Worm (Caenorhabditis elegans) whole organism, L4 larva: ENCODE data around the gene spr-2.

Source experiments
- F10B5.3 ChIP-seq: sonication (generic microtip); optimal IDR thresholded peaks from 2 replicates; lab custom pipeline; 2016; ENCODE audit warnings: mild to moderate bottlenecking, missing genetic modification characterization, missing compliant biosample characterization
- F26F4.8 ChIP-seq: fragments of 200-800 bp; sonication (Bioruptor generic); conservative IDR thresholded peaks from 2 replicates; pipeline ENCODE4 v1.3.6; 2022; ENCODE audit warnings: missing genetic modification characterization, missing compliant biosample characterization
- T20F7.1 ChIP-seq: fragments of 200-800 bp; sonication (Bioruptor generic); optimal IDR thresholded peaks from 2 replicates; lab custom pipeline; 2018; ENCODE audit warnings: mild to moderate bottlenecking, missing genetic modification characterization, missing compliant biosample characterization
- Y48G9A.11 ChIP-seq: fragments of 200-800 bp; sonication (Bioruptor generic); IDR thresholded peaks from 2 replicates; pipeline ENCODE4 v1.3.6; 2022; ENCODE audit warnings: missing genetic modification reagents, missing genetic modification characterization, missing compliant biosample characterization
- ZK337.2 ChIP-seq: fragments of 200-800 bp; sonication (Bioruptor generic); IDR thresholded peaks from 2 replicates; pipeline ENCODE4 v1.3.6; 2022; ENCODE audit warnings: missing genetic modification reagents, missing genetic modification characterization, missing compliant biosample characterization
- aha-1 ChIP-seq: fragments of 150-350 bp; peaks from one replicate; lab custom pipeline; 2014; ENCODE audit warnings: missing biosample characterization, missing genetic modification characterization
- ceh-20 ChIP-seq: fragments of 200-800 bp; sonication (Bioruptor generic); IDR thresholded peaks from 2 replicates; pipeline ENCODE4 v1.3.6; 2022; ENCODE audit warnings: missing genetic modification reagents, missing genetic modification characterization, missing compliant biosample characterization
- cey-2 ChIP-seq: sonication (generic microtip); optimal IDR thresholded peaks from 3 replicates; lab custom pipeline; 2017; ENCODE audit warnings: missing genetic modification characterization, mild to moderate bottlenecking, missing compliant biosample characterization, antibody characterized with exemption, borderline replicate concordance; ENCODE audit not compliant: insufficient read depth
- ctbp-1 ChIP-seq: fragments of 200-800 bp; sonication (Bioruptor generic); IDR thresholded peaks from 2 replicates; pipeline ENCODE4 v1.3.6; 2022; ENCODE audit warnings: missing genetic modification reagents, missing genetic modification characterization, missing compliant biosample characterization
- daf-16 ChIP-seq, 3 experiments: sonication (generic microtip); optimal IDR thresholded peaks; 2 replicates each; lab custom pipeline; 2016 to 2017; ENCODE audit warnings: missing genetic modification characterization in 3 of 3, missing genetic modification reagents in 3 of 3, mild to moderate bottlenecking in 2 of 3, missing compliant biosample characterization in 2 of 3, missing biosample characterization in 1 of 3, moderate library complexity in 1 of 3
- dmd-6 ChIP-seq: fragments of 200-800 bp; sonication (Bioruptor generic); IDR thresholded peaks from 2 replicates; pipeline ENCODE4 v1.3.6; 2022; ENCODE audit warnings: missing genetic modification reagents, missing genetic modification characterization, missing compliant biosample characterization
- dmd-8 ChIP-seq: fragments of 200-800 bp; sonication (Bioruptor generic); IDR thresholded peaks from 2 replicates; pipeline ENCODE4 v1.3.6; 2022; ENCODE audit warnings: missing genetic modification characterization, missing compliant biosample characterization
- dpl-1 ChIP-seq: fragments of 150-350 bp; optimal IDR thresholded peaks from 2 replicates; lab custom pipeline; 2014; ENCODE audit warnings: missing biosample characterization, missing genetic modification reagents, missing genetic modification characterization
- duxl-1 ChIP-seq: sonication (generic microtip); optimal IDR thresholded peaks from 2 replicates; lab custom pipeline; 2016; ENCODE audit warnings: mild to moderate bottlenecking, missing genetic modification characterization, moderate library complexity, missing compliant biosample characterization; ENCODE audit not compliant: poor library complexity
- dve-1 ChIP-seq: sonication (generic microtip); optimal IDR thresholded peaks from 2 replicates; lab custom pipeline; 2017; ENCODE audit warnings: antibody characterized with exemption, mild to moderate bottlenecking, missing genetic modification characterization, missing compliant biosample characterization; ENCODE audit not compliant: insufficient read depth
- egl-27 ChIP-seq: sonication (generic microtip); optimal IDR thresholded peaks from 3 replicates; lab custom pipeline; 2017; ENCODE audit warnings: missing biosample characterization, missing genetic modification reagents, missing genetic modification characterization
- fkh-10 ChIP-seq: fragments of 150-350 bp; optimal IDR thresholded peaks from 2 replicates; lab custom pipeline; 2014; ENCODE audit warnings: missing biosample characterization, missing genetic modification reagents, missing genetic modification characterization
- hlh-11 ChIP-seq: fragments of 200-800 bp; sonication (Bioruptor generic); optimal IDR thresholded peaks from 2 replicates; lab custom pipeline; 2018; ENCODE audit warnings: mild to moderate bottlenecking, missing genetic modification characterization, missing compliant biosample characterization
- hlh-30 ChIP-seq: sonication (generic microtip); optimal IDR thresholded peaks from 2 replicates; lab custom pipeline; 2017; ENCODE audit warnings: antibody characterized with exemption, mild to moderate bottlenecking, missing genetic modification characterization, missing compliant biosample characterization; ENCODE audit not compliant: insufficient read depth
- hmg-1.1 ChIP-seq: fragments of 200-800 bp; sonication (Bioruptor generic); IDR thresholded peaks from 2 replicates; pipeline ENCODE4 v1.3.6; 2022; ENCODE audit warnings: missing genetic modification reagents, missing genetic modification characterization, missing compliant biosample characterization
- jun-1 ChIP-seq: fragments of 150-350 bp; optimal IDR thresholded peaks from 2 replicates; lab custom pipeline; 2014; ENCODE audit warnings: missing biosample characterization, missing genetic modification reagents, missing genetic modification characterization
- lin-1 ChIP-seq: fragments of 200-800 bp; sonication (Bioruptor generic); IDR thresholded peaks from 2 replicates; pipeline ENCODE4 v1.3.6; 2022; ENCODE audit warnings: missing genetic modification reagents, missing genetic modification characterization, missing compliant biosample characterization
- mdt-29 ChIP-seq: fragments of 200-800 bp; sonication (Bioruptor generic); IDR thresholded peaks from 2 replicates; pipeline ENCODE4 v1.3.6; 2022; ENCODE audit warnings: missing genetic modification reagents, missing genetic modification characterization, missing compliant biosample characterization
- mep-1 ChIP-seq: fragments of 150-350 bp; sonication (generic microtip); optimal IDR thresholded peaks from 3 replicates; lab custom pipeline; 2014; ENCODE audit warnings: missing biosample characterization, missing genetic modification characterization
- mes-2 ChIP-seq: sonication (generic microtip); optimal IDR thresholded peaks from 2 replicates; lab custom pipeline; 2016; ENCODE audit warnings: missing genotype, mild to moderate bottlenecking, missing genetic modification characterization, missing compliant biosample characterization; ENCODE audit not compliant: poor library complexity, severe bottlenecking
- nhr-28 ChIP-seq: fragments of 150-350 bp; optimal IDR thresholded peaks from 2 replicates; lab custom pipeline; 2014; ENCODE audit warnings: missing biosample characterization, missing genetic modification characterization
- nhr-41 ChIP-seq: fragments of 200-800 bp; sonication (Bioruptor generic); IDR thresholded peaks from 2 replicates; pipeline ENCODE4 v1.3.6; 2022; ENCODE audit warnings: missing genetic modification reagents, missing genetic modification characterization, missing compliant biosample characterization
- nhr-42 ChIP-seq: fragments of 200-800 bp; sonication (Bioruptor generic); IDR thresholded peaks from 2 replicates; pipeline ENCODE4 v1.3.6; 2022; ENCODE audit warnings: missing genetic modification characterization, missing compliant biosample characterization
- nhr-77 ChIP-seq: fragments of 150-350 bp; optimal IDR thresholded peaks from 2 replicates; lab custom pipeline; 2014; ENCODE audit warnings: missing biosample characterization, missing genetic modification characterization
- pha-4 ChIP-seq, 2 experiments: fragments of 150-350 bp in 1 of 2; fragments of 200-800 bp in 1 of 2; sonication (Bioruptor generic) in 1 of 2; IDR thresholded peaks in 1 of 2; optimal IDR thresholded peaks in 1 of 2; 2 replicates each; pipeline versions ENCODE4 v1.3.6 to Lab custom; 2014 to 2022; ENCODE audit warnings: missing genetic modification characterization in 2 of 2, missing genetic modification reagents in 2 of 2, missing biosample characterization in 1 of 2, missing compliant biosample characterization in 1 of 2
- pqm-1 ChIP-seq: sonication (generic microtip); optimal IDR thresholded peaks from 2 replicates; lab custom pipeline; 2017; ENCODE audit warnings: missing biosample characterization, missing genetic modification characterization
- rbr-2 ChIP-seq: sonication (generic microtip); optimal IDR thresholded peaks from 2 replicates; lab custom pipeline; 2016; ENCODE audit warnings: missing genotype, missing genetic modification characterization, missing compliant biosample characterization
- set-16 ChIP-seq: fragments of 200-800 bp; sonication (Bioruptor generic); IDR thresholded peaks from 2 replicates; pipeline ENCODE4 v1.3.6; 2022; ENCODE audit warnings: missing genetic modification reagents, missing genetic modification characterization, missing compliant biosample characterization
- unc-62 ChIP-seq, 3 experiments: fragments of 150-350 bp in 1 of 3; sonication (generic microtip); optimal IDR thresholded peaks in 2 of 3; peaks in 1 of 3; 1 replicate in 1 of 3; 2 replicates in 2 of 3; lab custom pipeline; 2014 to 2017; ENCODE audit warnings: missing biosample characterization in 3 of 3, missing genetic modification characterization in 3 of 3, missing genetic modification reagents in 3 of 3, missing genotype in 1 of 3
- zfp-3 ChIP-seq: fragments of 200-800 bp; sonication (Bioruptor generic); conservative IDR thresholded peaks from 2 replicates; pipeline ENCODE4 v1.3.6; 2022; ENCODE audit warnings: missing genetic modification reagents, missing genetic modification characterization, missing compliant biosample characterization
- zip-11 ChIP-seq: fragments of 200-800 bp; sonication (Bioruptor generic); IDR thresholded peaks from 2 replicates; pipeline ENCODE4 v1.3.6; 2022; ENCODE audit warnings: missing genetic modification characterization, missing compliant biosample characterization

The spr-2 gene

DNA sequence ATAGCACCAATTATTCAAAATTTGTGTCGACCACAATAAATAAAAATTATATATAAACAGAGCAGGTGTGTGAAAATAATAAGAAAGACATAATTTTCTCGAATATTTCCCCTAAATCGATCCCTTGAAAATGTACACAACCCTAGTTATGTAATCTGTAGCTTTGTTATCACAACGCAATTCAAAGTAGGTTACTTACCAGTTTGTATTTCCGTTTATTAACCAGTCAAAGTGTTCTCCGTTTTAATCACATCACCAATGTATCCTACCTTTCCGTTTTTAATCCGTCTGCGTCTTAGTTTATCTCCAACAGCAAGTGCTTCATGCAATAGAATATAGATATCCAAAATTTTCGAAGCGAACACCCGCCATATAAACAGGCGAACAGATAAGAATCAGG is 38.0 kb upstream of the spr-2 start:
- no peak for TF ChIP-seq jun-1 (tag; lab: Kevin White, UChicago)
- no peak for TF ChIP-seq dve-1 (tag; lab: Kevin White, UChicago)
- peak; percentile 67 for TF ChIP-seq aha-1 (tag; lab: Kevin White, UChicago)
- TF ChIP-seq nhr-41 (GFP tag; lab: Robert Waterston, UW) = no peak
- no peak for TF ChIP-seq mdt-29 (GFP tag; lab: Robert Waterston, UW)

DNA sequence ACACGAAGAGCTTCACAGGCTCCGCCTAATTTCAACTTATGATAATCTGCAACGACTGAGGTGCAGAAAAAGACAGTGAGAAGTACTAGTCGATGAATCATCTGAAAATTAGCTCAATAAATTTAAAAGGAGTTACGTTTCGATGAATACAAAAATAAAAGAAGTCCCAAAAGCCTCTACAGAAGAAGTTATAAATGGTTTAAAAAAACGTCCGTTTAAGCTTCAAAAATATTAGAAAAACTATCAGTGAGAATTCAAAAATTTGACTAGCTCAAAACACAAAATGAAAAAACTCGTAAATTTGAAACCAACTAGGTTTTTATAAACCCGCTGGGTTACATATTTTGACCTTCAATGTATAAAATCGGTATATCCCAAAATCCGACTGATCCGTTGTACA is 35.3 kb upstream of the spr-2 start, which contains the start of gene T11B7.5:
T11B7.5 (minus strand) TSS at position 101 of the 400 bp plus-strand sequence.
- TF ChIP-seq ZK337.2 (GFP tag; lab: Robert Waterston, UW) = no peak
- no peak for TF ChIP-seq mes-2 (tag; lab: Kevin White, UChicago)
- TF ChIP-seq fkh-10 (GFP tag; lab: Kevin White, UChicago) = no peak
- no peak for TF ChIP-seq unc-62 (GFP tag; optimal IDR thresholded peaks at IDR 0.05 in 1 of 2; lab: Kevin White, UChicago)
- no peak for TF ChIP-seq unc-62 (tag; optimal IDR thresholded peaks at IDR 0.05; lab: Kevin White, UChicago)
- TF ChIP-seq aha-1 (tag; lab: Kevin White, UChicago) = peak; percentile 17
- no peak for TF ChIP-seq F10B5.3 (tag; lab: Kevin White, UChicago)
- TF ChIP-seq, all 104 proteins: peak for 1

DNA sequence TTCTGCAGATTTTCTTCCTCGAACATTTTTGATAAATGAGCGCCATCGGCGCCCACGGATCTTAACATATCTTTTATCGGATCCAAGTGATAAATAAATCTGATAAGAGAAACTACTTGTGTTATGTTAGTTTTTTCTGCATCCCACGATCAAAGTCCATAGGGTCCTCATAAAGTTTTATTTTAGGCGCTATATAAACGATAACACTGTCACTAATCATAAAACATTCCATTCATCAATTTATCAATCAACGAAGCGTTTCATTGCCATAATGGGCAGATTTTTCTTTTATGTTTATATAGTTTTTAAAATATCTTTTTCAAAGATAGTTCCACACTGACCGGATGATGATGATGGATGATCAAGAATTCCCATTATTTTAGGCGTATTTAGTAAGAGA is 26.6 kb upstream of the spr-2 start:
- peak in 1 of 2 experiments; percentile 13 for TF ChIP-seq daf-16 (GFP tag; optimal IDR thresholded peaks at IDR 0.05; lab: Kevin White, UChicago)
- TF ChIP-seq daf-16 (tag; optimal IDR thresholded peaks at IDR 0.05; lab: Kevin White, UChicago) = no peak
- TF ChIP-seq lin-1 (GFP tag; lab: Robert Waterston, UW) = no peak
- TF ChIP-seq cey-2 (tag; lab: Kevin White, UChicago) = peak; percentile 13
- TF ChIP-seq ctbp-1 = no peak
- no peak for TF ChIP-seq nhr-42
- peak in 1 of 2 experiments; percentile 98 for TF ChIP-seq unc-62 (GFP tag; optimal IDR thresholded peaks at IDR 0.05 in 1 of 2; lab: Kevin White, UChicago)
- TF ChIP-seq unc-62 (tag; optimal IDR thresholded peaks at IDR 0.05; lab: Kevin White, UChicago) = no peak
- no peak for TF ChIP-seq pha-4 (GFP tag; IDR thresholded peaks at IDR 0.05; lab: Robert Waterston, UW)
- TF ChIP-seq pha-4 (tag; optimal IDR thresholded peaks at IDR 0.05; lab: Kevin White, UChicago) = no peak
- TF ChIP-seq mep-1 (tag; lab: Kevin White, UChicago) = no peak
- TF ChIP-seq nhr-28 (tag; lab: Kevin White, UChicago) = peak; percentile 41

DNA sequence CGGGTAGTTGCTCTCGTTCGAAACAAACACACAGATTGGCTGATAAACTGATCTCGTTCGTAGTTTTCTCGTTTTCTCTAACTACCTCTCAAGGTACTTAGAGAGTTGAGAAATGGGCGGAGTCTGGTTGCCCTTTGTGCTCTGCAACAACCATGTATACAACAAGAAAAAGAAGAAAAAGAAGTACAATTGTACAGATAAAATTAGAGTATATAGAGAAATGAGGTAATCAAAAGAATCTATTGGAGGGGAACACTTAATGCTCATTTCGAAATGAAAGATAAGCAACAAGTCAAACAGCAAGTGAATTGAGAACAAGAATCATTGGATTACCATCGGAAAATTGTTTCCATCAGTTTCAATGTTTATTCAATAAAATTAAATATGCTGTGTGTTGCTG is 25.9 kb upstream of the spr-2 start, which contains the start of gene C09G9.1:
C09G9.1 (minus strand) TSS at position 143 of the 400 bp plus-strand sequence.
- peak; percentile 67 for TF ChIP-seq pqm-1 (tag; lab: Kevin White, UChicago)
- TF ChIP-seq set-16 (GFP tag; lab: Robert Waterston, UW) = no peak
- no peak for TF ChIP-seq dmd-8 (GFP tag; lab: Robert Waterston, UW)
- peak; percentile 51 for TF ChIP-seq nhr-28 (tag; lab: Kevin White, UChicago)
- peak; percentile 40 for TF ChIP-seq dve-1 (tag; lab: Kevin White, UChicago)
- no peak for TF ChIP-seq Y48G9A.11 (GFP tag; lab: Robert Waterston, UW)
- TF ChIP-seq unc-62 (GFP tag; optimal IDR thresholded peaks at IDR 0.05 in 1 of 2; lab: Kevin White, UChicago) = peak in 1 of 2 experiments; percentile 51
- TF ChIP-seq unc-62 (tag; optimal IDR thresholded peaks at IDR 0.05; lab: Kevin White, UChicago) = no peak
- no peak for TF ChIP-seq F26F4.8 (GFP tag; lab: Robert Waterston, UW)
- no peak for TF ChIP-seq daf-16 (GFP tag; optimal IDR thresholded peaks at IDR 0.05; lab: Kevin White, UChicago)
- TF ChIP-seq daf-16 (tag; optimal IDR thresholded peaks at IDR 0.05; lab: Kevin White, UChicago) = peak; percentile 23
- TF ChIP-seq, all 104 proteins: peak for 5

DNA sequence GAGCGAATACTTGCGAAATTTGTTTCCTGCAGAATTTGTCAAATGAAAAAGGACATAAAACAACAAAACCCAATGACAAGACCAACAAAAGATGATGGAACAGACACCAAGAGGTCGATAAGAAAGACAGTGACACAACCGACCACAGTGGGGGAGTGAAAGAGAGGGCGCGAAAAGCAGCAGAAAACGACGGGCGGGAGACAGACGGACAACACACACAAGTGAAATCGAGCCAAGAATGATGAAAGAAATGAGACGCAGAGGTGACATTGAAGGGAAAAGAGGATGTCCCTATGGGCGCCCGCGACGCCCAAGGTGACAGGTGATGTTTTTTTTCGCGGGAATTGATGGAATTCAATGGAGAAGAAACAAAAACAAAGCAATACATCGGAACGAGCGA is 25.2 kb upstream of the spr-2 start:
- no peak; the same call in 1 of the 2 replicates for TF ChIP-seq set-16 (GFP tag; lab: Robert Waterston, UW)
- TF ChIP-seq pqm-1 (tag; lab: Kevin White, UChicago) = peak; percentile 90
- peak; percentile 64 for TF ChIP-seq dpl-1
- peak; percentile 75 for TF ChIP-seq lin-1 (GFP tag; lab: Robert Waterston, UW)
- TF ChIP-seq hlh-30 (tag; lab: Kevin White, UChicago) = peak; percentile 79
- no peak for TF ChIP-seq zip-11
- no peak for TF ChIP-seq duxl-1
- TF ChIP-seq hmg-1.1 (GFP tag; lab: Robert Waterston, UW) = peak; percentile 59; the same call in 1 of the 2 replicates
- peak; percentile 46 for TF ChIP-seq rbr-2
- TF ChIP-seq nhr-77 (tag; lab: Kevin White, UChicago) = peak; percentile 74
- peak; percentile 88 for TF ChIP-seq dmd-6
- TF ChIP-seq ceh-20 (GFP tag; lab: Robert Waterston, UW) = peak; percentile 86
- TF ChIP-seq mes-2 (tag; lab: Kevin White, UChicago) = peak; percentile 14
- TF ChIP-seq zfp-3 = peak; percentile 59; the same call in 1 of the 2 replicates
- TF ChIP-seq T20F7.1 (GFP tag; lab: Kevin White, UChicago) = peak; percentile 79
- peak; percentile 2 for TF ChIP-seq cey-2 (tag; lab: Kevin White, UChicago)
- TF ChIP-seq dve-1 (tag; lab: Kevin White, UChicago) = peak; percentile 86
- no peak for TF ChIP-seq egl-27 (tag; lab: Kevin White, UChicago)
- no peak for TF ChIP-seq F26F4.8 (GFP tag; lab: Robert Waterston, UW)
- TF ChIP-seq hlh-11 (tag; lab: Kevin White, UChicago) = peak; percentile 96
- TF ChIP-seq unc-62 (GFP tag; optimal IDR thresholded peaks at IDR 0.05 in 1 of 2; lab: Kevin White, UChicago) = peak in 1 of 2 experiments; percentile 96
- no peak for TF ChIP-seq unc-62 (tag; optimal IDR thresholded peaks at IDR 0.05; lab: Kevin White, UChicago)
